Fruit fly (Drosophila melanogaster) S2 (cell line): ENCODE data around the gene drpr.

ENCODE experiments used
- CG8478 ChIP-seq: fragments of >200 bp; optimal IDR thresholded peaks from 2 replicates; lab custom pipeline; 2018
- CTCF ChIP-seq, 2 experiments: fragments of >200 bp; optimal IDR thresholded peaks; 2 replicates each; lab custom pipeline; 2018

The drpr gene

dm6 chr3L:1730873-1731272, at the start of gene drpr:
Gene drpr, minus strand, starts transcription at chr3L:1731107.
- TF ChIP-seq CTCF (optimal IDR thresholded peaks at IDR 0.05; lab: Kevin White, UChicago) (peak; percentile 24 to 40), CG8478 (lab: Kevin White, UChicago) (no peak)

dm6 chr3L:1777249-1777648, 46.3 kb upstream of the drpr start, which contains the start of the genes CG2021 and mRpL46:
Gene CG2021, minus strand, starts transcription at chr3L:1777411.
Gene mRpL46, plus strand, starts transcription at chr3L:1777439.
- TF ChIP-seq CG8478 (lab: Kevin White, UChicago) (no peak), CTCF (optimal IDR thresholded peaks at IDR 0.05; lab: Kevin White, UChicago) (no peak)

dm6 chr3L:1774713-1775648, 44.1 kb upstream of the drpr start, which contains the start of the genes CG13933 and PolD2:
Gene CG13933, minus strand, starts transcription at chr3L:1775147.
Gene PolD2, plus strand, starts transcription at chr3L:1775633.
- TF ChIP-seq CG8478 (lab: Kevin White, UChicago), result no peak
- no peak for TF ChIP-seq CTCF (optimal IDR thresholded peaks at IDR 0.05; lab: Kevin White, UChicago)

dm6 chr3L:1772593-1772992, 41.7 kb upstream of the drpr start:
- no peak for TF ChIP-seq CTCF (optimal IDR thresholded peaks at IDR 0.05; lab: Kevin White, UChicago)
- no peak for TF ChIP-seq CG8478 (lab: Kevin White, UChicago)

- TF ChIP-seq CG8478 (lab: Kevin White, UChicago) (no peak), CTCF (optimal IDR thresholded peaks at IDR 0.05; lab: Kevin White, UChicago) (no peak)
Observed at dm6 chr3L:1771658-1772057, 40.8 kb upstream of the drpr start, which contains the start of gene Dhc62B. Gene Dhc62B, minus strand, starts transcription at chr3L:1771758.

dm6 chr3L:1756143-1756542, 25.2 kb upstream of the drpr start, which contains the start of gene CG8001:
Gene CG8001, plus strand, starts transcription at chr3L:1756159.
- TF ChIP-seq CTCF (optimal IDR thresholded peaks at IDR 0.05; lab: Kevin White, UChicago), result no peak
- no peak for TF ChIP-seq CG8478 (lab: Kevin White, UChicago)

dm6 chr3L:1755458-1755984, 24.6 kb upstream of the drpr start, which contains the start of gene Cht2:
Gene Cht2, minus strand, starts transcription at chr3L:1755934.
- TF ChIP-seq CTCF (optimal IDR thresholded peaks at IDR 0.05; lab: Kevin White, UChicago), result no peak
- TF ChIP-seq CG8478 (lab: Kevin White, UChicago), result no peak

dm6 chr3L:1754935-1755334, 24.0 kb upstream of the drpr start:
- no peak for TF ChIP-seq CG8478 (lab: Kevin White, UChicago)
- TF ChIP-seq CTCF (optimal IDR thresholded peaks at IDR 0.05; lab: Kevin White, UChicago), result no peak

- TF ChIP-seq CTCF (optimal IDR thresholded peaks at IDR 0.05; lab: Kevin White, UChicago) (no peak), CG8478 (lab: Kevin White, UChicago) (no peak)
Observed at dm6 chr3L:1754262-1754661, 23.4 kb upstream of the drpr start.

dm6 chr3L:1748218-1748617, 17.3 kb upstream of the drpr start:
- TF ChIP-seq CG8478 (lab: Kevin White, UChicago) (no peak), CTCF (optimal IDR thresholded peaks at IDR 0.05; lab: Kevin White, UChicago) (no peak)

- no peak for TF ChIP-seq CTCF (optimal IDR thresholded peaks at IDR 0.05; lab: Kevin White, UChicago)
- no peak for TF ChIP-seq CG8478 (lab: Kevin White, UChicago)
Observed at dm6 chr3L:1746338-1747199, 15.7 kb upstream of the drpr start, which contains the start of gene CG13921. Gene CG13921, plus strand, starts transcription at chr3L:1746907.

- TF ChIP-seq CG8478 (lab: Kevin White, UChicago) (no peak), CTCF (optimal IDR thresholded peaks at IDR 0.05; lab: Kevin White, UChicago) (no peak)
Observed at dm6 chr3L:1745432-1745831, 14.5 kb upstream of the drpr start.

dm6 chr3L:1742552-1743097, 11.7 kb upstream of the drpr start:
- no peak for TF ChIP-seq CTCF (optimal IDR thresholded peaks at IDR 0.05; lab: Kevin White, UChicago)
- TF ChIP-seq CG8478 (lab: Kevin White, UChicago), result no peak
